Fruit fly (Drosophila melanogaster): ENCODE results near the gene CG34179.
A peak's percentile ranks its signal among the peaks of the same experiment; 100 is the strongest.

The CG34179 gene

DNA sequence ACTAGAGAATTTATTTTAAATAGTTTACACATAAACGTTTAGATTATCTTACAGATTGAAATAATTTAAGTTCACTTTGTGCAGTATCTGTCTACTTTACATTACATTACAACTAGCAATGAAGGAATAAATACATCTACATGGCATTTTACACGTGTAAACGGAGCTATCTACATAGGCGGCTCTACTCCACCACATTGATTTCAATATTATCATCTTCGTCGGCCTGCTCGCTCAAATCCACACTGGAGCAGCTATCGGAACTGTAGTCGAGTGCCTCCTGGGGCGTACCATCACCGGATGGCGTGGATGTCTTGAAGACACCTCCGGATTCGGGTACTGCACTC is 35.5 kb downstream of the CG34179 start:
- TF ChIP-seq Dfd (GFP tag; optimal IDR thresholded peaks at IDR 0.05) (no peak), foxo (GFP tag; optimal IDR thresholded peaks at IDR 0.05) (no peak), N (GFP tag; optimal IDR thresholded peaks at IDR 0.05) (no peak), psq (GFP tag; optimal IDR thresholded peaks at IDR 0.05) (no peak), woc (GFP tag; optimal IDR thresholded peaks at IDR 0.05) (no peak), Myc (optimal IDR thresholded peaks at IDR 0.05) (no peak), lola (GFP tag; optimal IDR thresholded peaks at IDR 0.05) (no peak), sage (GFP tag; optimal IDR thresholded peaks at IDR 0.05) (no peak), Rel (GFP tag; optimal IDR thresholded peaks at IDR 0.05) (no peak), Rel (tag; optimal IDR thresholded peaks at IDR 0.05) (no peak)

DNA sequence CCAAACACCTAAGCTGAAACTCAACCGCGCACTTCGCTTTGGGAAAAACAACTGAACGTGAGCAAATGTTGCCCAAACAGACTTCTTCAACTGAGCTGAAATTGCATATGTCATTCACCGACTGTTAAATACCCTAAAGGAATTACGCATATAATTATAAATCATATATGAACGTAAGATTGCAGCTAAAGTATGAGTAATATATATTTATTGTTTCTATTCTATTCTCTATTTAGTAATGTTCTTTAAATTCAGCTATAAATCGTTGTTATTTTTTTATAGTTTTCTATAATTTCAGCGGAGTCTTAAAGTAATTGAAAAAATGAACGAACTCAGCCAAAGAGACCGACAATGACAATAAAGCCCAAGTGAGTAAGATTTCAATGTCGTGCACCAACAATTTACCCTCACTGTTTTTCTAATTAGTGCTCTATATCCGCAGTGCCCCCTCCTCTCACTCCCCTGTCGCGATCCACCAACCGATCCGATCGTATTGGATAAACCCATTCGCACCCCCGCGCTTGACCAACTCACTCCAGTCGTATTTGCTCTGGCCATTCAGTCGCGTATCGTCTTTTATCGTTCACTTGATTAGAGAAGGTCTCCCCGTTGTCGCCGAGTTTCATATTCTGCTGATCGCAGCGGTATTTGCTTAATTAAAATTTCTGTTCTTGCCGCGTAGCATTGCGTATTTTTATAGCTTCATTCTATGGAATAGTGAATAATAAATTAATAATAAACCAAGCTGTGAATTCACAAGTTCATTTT is 36.0 kb downstream of the CG34179 start, which contains the start of gene CG9098:
Gene CG9098 (minus strand): TSS at position 36 of the 768 bp plus-strand sequence.
- TF ChIP-seq usp (GFP tag; optimal IDR thresholded peaks at IDR 0.05) (no peak), Mio (GFP tag; optimal IDR thresholded peaks at IDR 0.05) (no peak), foxo (GFP tag; optimal IDR thresholded peaks at IDR 0.05) (no peak), Hr83 (GFP tag; optimal IDR thresholded peaks at IDR 0.05; ENCODE audit: poor library complexity, severe bottlenecking) (no peak), dmrt93B (GFP tag; optimal IDR thresholded peaks at IDR 0.05) (no peak), woc (GFP tag; optimal IDR thresholded peaks at IDR 0.05) (no peak), jim (GFP tag; optimal IDR thresholded peaks at IDR 0.05) (no peak), CrebA (GFP tag; optimal IDR thresholded peaks at IDR 0.05; ENCODE audit: borderline replicate concordance) (no peak), sage (GFP tag; optimal IDR thresholded peaks at IDR 0.05) (no peak), N (GFP tag; optimal IDR thresholded peaks at IDR 0.05) (no peak), CG32264 (GFP tag; optimal IDR thresholded peaks at IDR 0.05) (no peak), CG9705 (GFP tag; optimal IDR thresholded peaks at IDR 0.05) (no peak), lola (GFP tag; optimal IDR thresholded peaks at IDR 0.05) (no peak), dsf (GFP tag; optimal IDR thresholded peaks at IDR 0.05; ENCODE audit: borderline replicate concordance) (no peak)

DNA sequence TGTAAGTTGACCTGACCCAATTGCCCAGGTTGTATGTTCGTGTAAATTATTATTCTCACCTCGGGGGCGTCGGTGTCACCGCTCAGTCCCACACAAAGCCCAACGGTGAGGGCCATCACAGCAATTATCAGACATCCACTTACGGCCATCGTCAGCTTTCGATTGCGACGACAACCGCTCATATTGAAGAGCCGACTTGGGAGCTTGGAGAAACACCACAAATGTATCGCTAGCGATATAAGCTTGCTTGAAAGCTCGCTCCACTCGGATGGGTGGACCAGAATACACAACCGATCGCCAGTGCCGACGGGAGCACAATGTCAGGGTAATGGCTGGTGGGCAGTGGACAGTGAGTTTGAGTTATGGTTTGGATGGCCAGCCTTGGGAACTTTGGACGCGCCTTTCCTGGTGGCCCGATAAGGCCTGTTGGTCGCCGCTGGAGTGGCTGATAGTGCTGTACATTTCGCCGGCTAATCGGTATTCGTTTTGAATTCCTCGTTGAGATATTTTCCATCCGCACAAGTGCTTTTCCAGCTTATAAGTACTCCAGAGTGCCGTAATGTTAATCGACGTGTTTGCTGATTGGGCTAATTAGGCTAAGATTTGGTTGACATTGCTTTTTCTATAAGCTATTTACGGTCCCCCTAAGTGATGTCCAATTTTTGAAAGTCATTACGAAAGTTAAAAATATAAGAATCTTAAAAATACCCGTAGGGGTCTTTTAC is 41.8 kb downstream of the CG34179 start, which contains the start of gene Gal:
Gene Gal (minus strand): TSS at position 320 of the 725 bp plus-strand sequence.
- TF ChIP-seq h (GFP tag; optimal IDR thresholded peaks at IDR 0.05) = no peak
- no peak for TF ChIP-seq Dfd (GFP tag; optimal IDR thresholded peaks at IDR 0.05)
- peak; percentile 3 for TF ChIP-seq Vsx2 (GFP tag; optimal IDR thresholded peaks at IDR 0.05; ENCODE audit: partially characterized antibody)
- no peak for TF ChIP-seq HLH106 (tag; optimal IDR thresholded peaks at IDR 0.05)
- no peak for TF ChIP-seq lola (GFP tag; optimal IDR thresholded peaks at IDR 0.05)
- no peak for TF ChIP-seq dsf (GFP tag; optimal IDR thresholded peaks at IDR 0.05; ENCODE audit: borderline replicate concordance)

DNA sequence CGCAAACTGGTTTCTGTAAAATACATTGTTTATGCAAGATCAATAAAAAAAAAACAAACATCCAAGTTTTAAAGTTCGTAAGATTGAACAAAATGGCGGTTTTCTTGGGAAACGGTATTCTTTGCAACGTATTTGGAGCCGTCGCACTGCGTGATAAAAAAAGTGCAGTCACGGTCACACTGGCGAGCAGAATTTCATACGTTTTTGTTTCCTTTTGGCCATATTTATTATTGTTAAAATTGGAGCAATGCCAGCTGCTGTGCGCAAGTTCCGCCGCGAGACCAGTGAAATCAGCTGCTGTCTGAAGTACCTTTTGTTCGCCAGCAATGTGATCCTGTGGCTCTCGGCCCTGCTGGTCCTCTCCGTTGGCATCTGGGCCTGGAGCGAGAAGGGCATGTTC is 48.4 kb downstream of the CG34179 start, which contains the start of gene Tsp26A:
Gene Tsp26A (plus strand): TSS at position 164 of the 400 bp plus-strand sequence.
- TF ChIP-seq fru (GFP tag; optimal IDR thresholded peaks at IDR 0.05) = no peak
- no peak for TF ChIP-seq Vsx2 (GFP tag; optimal IDR thresholded peaks at IDR 0.05; ENCODE audit: partially characterized antibody)
- no peak for TF ChIP-seq CG9705 (GFP tag; optimal IDR thresholded peaks at IDR 0.05)
- no peak for TF ChIP-seq psq (GFP tag; optimal IDR thresholded peaks at IDR 0.05)
- TF ChIP-seq dmrt93B (GFP tag; optimal IDR thresholded peaks at IDR 0.05) = no peak
- no peak for TF ChIP-seq sage (GFP tag; optimal IDR thresholded peaks at IDR 0.05)
- TF ChIP-seq Hnf4 (GFP tag; optimal IDR thresholded peaks at IDR 0.05) = no peak
- no peak for TF ChIP-seq br (GFP tag; optimal IDR thresholded peaks at IDR 0.05)
- TF ChIP-seq foxo (GFP tag; optimal IDR thresholded peaks at IDR 0.05) = no peak
- no peak for TF ChIP-seq Hr83 (GFP tag; optimal IDR thresholded peaks at IDR 0.05; ENCODE audit: poor library complexity, severe bottlenecking)

DNA sequence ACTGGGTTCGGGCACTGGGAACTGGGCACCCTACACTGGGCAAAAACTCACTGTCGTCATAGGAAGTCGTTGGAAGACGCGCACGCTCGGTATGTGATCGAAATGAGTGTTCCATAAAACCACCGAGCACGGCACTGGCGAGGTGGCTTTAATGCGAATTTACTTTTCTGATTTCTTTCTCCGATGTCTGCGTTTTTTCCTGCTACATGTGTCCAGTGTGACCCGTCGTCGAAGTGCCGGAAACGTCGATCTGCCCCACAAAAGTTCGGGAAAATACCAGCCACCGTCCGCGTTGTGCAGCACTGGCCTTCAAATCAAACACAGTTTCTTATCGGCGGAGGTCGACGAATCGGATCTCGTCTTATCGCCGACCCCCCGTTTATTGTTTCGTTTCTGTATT is 49.3 kb downstream of the CG34179 start, which contains the start of gene Kdm5:
Gene Kdm5 (minus strand): TSS at position 255 of the 400 bp plus-strand sequence.
- TF ChIP-seq Jra (GFP tag; optimal IDR thresholded peaks at IDR 0.05) (no peak), lola (GFP tag; optimal IDR thresholded peaks at IDR 0.05) (no peak), CrebA (GFP tag; optimal IDR thresholded peaks at IDR 0.05; ENCODE audit: borderline replicate concordance) (no peak), pan (optimal IDR thresholded peaks at IDR 0.05) (no peak), usp (GFP tag; optimal IDR thresholded peaks at IDR 0.05) (no peak), Hr78 (GFP tag; optimal IDR thresholded peaks at IDR 0.05) (no peak), foxo (GFP tag; optimal IDR thresholded peaks at IDR 0.05) (peak in 1 of 2 experiments; percentile 38), sv (GFP tag; optimal IDR thresholded peaks at IDR 0.05) (no peak), Myc (optimal IDR thresholded peaks at IDR 0.05) (no peak), Dfd (GFP tag; optimal IDR thresholded peaks at IDR 0.05) (no peak), dmrt93B (GFP tag; optimal IDR thresholded peaks at IDR 0.05) (peak; percentile 1), dl (GFP tag; optimal IDR thresholded peaks at IDR 0.05; ENCODE audit: insufficient read depth in 1 of 2, partially characterized antibody in 2 of 2) (no peak), Vsx2 (GFP tag; optimal IDR thresholded peaks at IDR 0.05; ENCODE audit: partially characterized antibody) (no peak), fru (GFP tag; optimal IDR thresholded peaks at IDR 0.05) (peak; percentile 23), h (GFP tag; optimal IDR thresholded peaks at IDR 0.05) (peak; percentile 36), woc (GFP tag; optimal IDR thresholded peaks at IDR 0.05) (no peak), HLH106 (tag; optimal IDR thresholded peaks at IDR 0.05) (peak; percentile 27), CG32264 (GFP tag; optimal IDR thresholded peaks at IDR 0.05) (no peak), Sp1 (GFP tag; optimal IDR thresholded peaks at IDR 0.05) (peak; percentile 32), jim (GFP tag; optimal IDR thresholded peaks at IDR 0.05) (no peak), br (GFP tag; optimal IDR thresholded peaks at IDR 0.05) (peak; percentile 56), Hnf4 (GFP tag; optimal IDR thresholded peaks at IDR 0.05) (no peak), brk (GFP tag; optimal IDR thresholded peaks at IDR 0.05) (no peak), psq (GFP tag; optimal IDR thresholded peaks at IDR 0.05) (peak; percentile 32), GATAd (GFP tag; optimal IDR thresholded peaks at IDR 0.05) (no peak), OdsH (GFP tag; optimal IDR thresholded peaks at IDR 0.05) (no peak), N (GFP tag; optimal IDR thresholded peaks at IDR 0.05) (no peak), ey (GFP tag; optimal IDR thresholded peaks at IDR 0.05) (peak; percentile 17), sage (GFP tag; optimal IDR thresholded peaks at IDR 0.05) (no peak)

Measured in whole organism, wandering third instar larva.